Worm (Caenorhabditis elegans): ENCODE measurements around the gene cpg-4.

- TF ChIP-seq unc-62 (GFP tag; optimal IDR thresholded peaks at IDR 0.05) (no peak), snpc-4 (tag; optimal IDR thresholded peaks at IDR 0.05) (no peak), nhr-77 (tag; optimal IDR thresholded peaks at IDR 0.05) (no peak), lsy-12 (tag; optimal IDR thresholded peaks at IDR 0.05) (no peak), nhr-11 (tag; optimal IDR thresholded peaks at IDR 0.05) (no peak), jun-1 (tag; optimal IDR thresholded peaks at IDR 0.05) (no peak), ama-1 (optimal IDR thresholded peaks at IDR 0.05) (no peak), egl-27 (tag; optimal IDR thresholded peaks at IDR 0.05) (no peak)
Observed at ce11 chrV:6034714-6035113, 38.5 kb downstream of the cpg-4 start, which contains the start of gene dhs-17.
